Fruit fly (Drosophila melanogaster) whole organism, embryonic: ENCODE results near the gene yrt.

Experiments used
- CG10274 ChIP-seq: fragments of 200-800 bp; sonication (Bioruptor generic); optimal IDR thresholded peaks from 3 replicates; lab custom pipeline; 2017; ENCODE audit warnings: missing biosample characterization, mild to moderate bottlenecking, missing genetic modification characterization
- CG10366 ChIP-seq: fragments of 200-800 bp; sonication (Bioruptor generic); IDR thresholded peaks from 2 replicates; pipeline ENCODE4 v1.3.6; 2022; ENCODE audit warnings: missing biosample characterization, missing genetic modification characterization
- CG11560 ChIP-seq: fragments of 200-800 bp; sonication (Bioruptor generic); IDR thresholded peaks from 3 replicates; pipeline ENCODE4 v1.3.6; 2022; ENCODE audit warnings: missing biosample characterization, missing genetic modification characterization
- CG11695 ChIP-seq: fragments of 200-800 bp; sonication (Bioruptor generic); IDR thresholded peaks from 3 replicates; pipeline ENCODE4 v1.3.6; 2022; ENCODE audit warnings: missing biosample characterization, missing genetic modification characterization
- CG13424 ChIP-seq: fragments of 200-800 bp; sonication (Bioruptor generic); optimal IDR thresholded peaks from 2 replicates; lab custom pipeline; 2019; ENCODE audit warnings: missing biosample characterization, mild to moderate bottlenecking, missing genetic modification characterization, moderate library complexity
- CG1602 ChIP-seq: fragments of 200-800 bp; sonication (Bioruptor generic); optimal IDR thresholded peaks from 3 replicates; lab custom pipeline; 2016; ENCODE audit warnings: missing biosample characterization, missing genetic modification characterization
- CG16815 ChIP-seq: fragments of 200-800 bp; sonication (Bioruptor generic); optimal IDR thresholded peaks from 3 replicates; lab custom pipeline; 2017; ENCODE audit warnings: missing biosample characterization, mild to moderate bottlenecking, missing genetic modification characterization
- CG18262 ChIP-seq: fragments of 200-800 bp; optimal IDR thresholded peaks from 3 replicates; lab custom pipeline; 2019; ENCODE audit warnings: missing biosample characterization, mild to moderate bottlenecking, missing genetic modification characterization, moderate library complexity
- CG2678 ChIP-seq: fragments of 200-800 bp; sonication (Bioruptor generic); optimal IDR thresholded peaks from 3 replicates; lab custom pipeline; 2019; ENCODE audit warnings: missing biosample characterization, mild to moderate bottlenecking, missing genetic modification characterization, moderate library complexity
- CG3995 ChIP-seq: fragments of 200-800 bp; sonication (Bioruptor generic); optimal IDR thresholded peaks from 3 replicates; lab custom pipeline; 2016; ENCODE audit warnings: missing biosample characterization, missing genetic modification characterization
- CG42726 ChIP-seq: fragments of 200-800 bp; sonication (Bioruptor generic); IDR thresholded peaks from 2 replicates; pipeline ENCODE4 v1.3.6; 2022; ENCODE audit warnings: missing biosample characterization, missing genetic modification characterization; ENCODE audit not compliant: partially characterized antibody
- CG4820 ChIP-seq: fragments of 200-800 bp; sonication (Bioruptor generic); optimal IDR thresholded peaks from 3 replicates; lab custom pipeline; 2016; ENCODE audit warnings: missing biosample characterization, missing genetic modification characterization
- CG6272 ChIP-seq: fragments of 200-800 bp; sonication (Bioruptor generic); IDR thresholded peaks from 2 replicates; pipeline ENCODE4 v1.3.6; 2022; ENCODE audit warnings: missing biosample characterization, missing genetic modification characterization
- CG7271 ChIP-seq: fragments of 200-800 bp; sonication (Bioruptor generic); optimal IDR thresholded peaks from 2 replicates; lab custom pipeline; 2018; ENCODE audit warnings: missing biosample characterization, mild to moderate bottlenecking, missing genetic modification characterization, moderate library complexity
- CG7963 ChIP-seq: fragments of 200-800 bp; sonication (Bioruptor generic); IDR thresholded peaks from 3 replicates; pipeline ENCODE4 v1.3.6; 2022; ENCODE audit warnings: missing biosample characterization, missing genetic modification characterization; ENCODE audit not compliant: partially characterized antibody
- CG9215 ChIP-seq: fragments of 200-800 bp; sonication (Bioruptor generic); IDR thresholded peaks from 2 replicates; pipeline ENCODE4 v1.3.6; 2022; ENCODE audit warnings: missing biosample characterization, missing genetic modification characterization
- Dip2 ChIP-seq: fragments of 200-800 bp; sonication (Bioruptor generic); IDR thresholded peaks from 2 replicates; pipeline ENCODE4 v1.3.6; 2022; ENCODE audit warnings: missing biosample characterization, missing genetic modification characterization
- Doc2 ChIP-seq: fragments of 200-800 bp; sonication (Bioruptor generic); IDR thresholded peaks from 2 replicates; pipeline ENCODE4 v1.3.6; 2022; ENCODE audit warnings: missing biosample characterization, missing genetic modification characterization
- E2f1 ChIP-seq: fragments of 200-800 bp; sonication (Bioruptor generic); IDR thresholded peaks from 2 replicates; pipeline ENCODE4 v1.3.6; 2022; ENCODE audit warnings: missing biosample characterization, missing genetic modification characterization
- GATAe ChIP-seq: fragments of 200-800 bp; sonication (Bioruptor generic); conservative IDR thresholded peaks from 2 replicates; pipeline ENCODE4 v1.3.6; 2022; ENCODE audit warnings: missing biosample characterization, missing genetic modification characterization
- Jarid2 ChIP-seq: fragments of 200-800 bp; sonication (Bioruptor generic); optimal IDR thresholded peaks from 3 replicates; lab custom pipeline; 2017; ENCODE audit warnings: mild to moderate bottlenecking, missing biosample characterization, missing genetic modification reagents, missing genetic modification characterization
- Mes4 ChIP-seq: fragments of 200-800 bp; sonication (Bioruptor generic); optimal IDR thresholded peaks from 2 replicates; lab custom pipeline; 2016; ENCODE audit warnings: missing biosample characterization, missing genetic modification characterization
- NFAT ChIP-seq: fragments of 200-800 bp; sonication (Bioruptor generic); IDR thresholded peaks from 2 replicates; pipeline ENCODE4 v1.3.6; 2022; ENCODE audit warnings: missing biosample characterization, missing genetic modification characterization
- NK7.1 ChIP-seq: fragments of 200-800 bp; sonication (Bioruptor generic); optimal IDR thresholded peaks from 3 replicates; lab custom pipeline; 2016; ENCODE audit warnings: missing biosample characterization, missing genetic modification characterization
- Nf-YB ChIP-seq: fragments of 200-800 bp; sonication (Bioruptor generic); optimal IDR thresholded peaks from 3 replicates; lab custom pipeline; 2019; ENCODE audit warnings: missing biosample characterization, mild to moderate bottlenecking, missing genetic modification characterization, moderate library complexity
- Side ChIP-seq: fragments of 200-800 bp; sonication (Bioruptor generic); optimal IDR thresholded peaks from 2 replicates; lab custom pipeline; 2016; ENCODE audit warnings: missing biosample characterization, missing genetic modification characterization
- Six4 ChIP-seq: fragments of 200-800 bp; sonication (Bioruptor generic); optimal IDR thresholded peaks from 2 replicates; lab custom pipeline; 2016; ENCODE audit warnings: missing biosample characterization, missing genetic modification characterization
- Taf1 ChIP-seq: fragments of 200-800 bp; sonication (Bioruptor generic); IDR thresholded peaks from 2 replicates; pipeline ENCODE4 v1.3.6; 2022; ENCODE audit warnings: missing biosample characterization, missing genetic modification characterization
- ap ChIP-seq: fragments of 200-800 bp; sonication (Bioruptor generic); IDR thresholded peaks from 2 replicates; pipeline ENCODE4 v1.3.6; 2022; ENCODE audit warnings: missing biosample characterization, missing genetic modification characterization
- bowl ChIP-seq: fragments of 200-800 bp; sonication (Bioruptor generic); IDR thresholded peaks from 2 replicates; pipeline ENCODE4 v1.3.6; 2022; ENCODE audit warnings: missing biosample characterization, missing genetic modification characterization
- br ChIP-seq: fragments of >200 bp; optimal IDR thresholded peaks from 2 replicates; lab custom pipeline; 2017
- cad ChIP-seq: fragments of >200 bp; optimal IDR thresholded peaks from 2 replicates; lab custom pipeline; 2017; ENCODE audit warnings: missing biosample characterization, missing genetic modification characterization
- caup ChIP-seq: fragments of 200-800 bp; sonication (Bioruptor generic); optimal IDR thresholded peaks from 3 replicates; lab custom pipeline; 2017; ENCODE audit warnings: missing biosample characterization, mild to moderate bottlenecking, missing genetic modification characterization, moderate library complexity; ENCODE audit not compliant: severe bottlenecking
- croc ChIP-seq: fragments of 200-800 bp; sonication (Bioruptor generic); conservative IDR thresholded peaks from 3 replicates; pipeline ENCODE4 v1.3.6; 2022; ENCODE audit warnings: missing biosample characterization, missing genetic modification characterization
- crol ChIP-seq: fragments of 200-800 bp; sonication (Bioruptor generic); IDR thresholded peaks from 2 replicates; pipeline ENCODE4 v1.3.6; 2022; ENCODE audit warnings: missing biosample characterization, missing genetic modification characterization
- hbn ChIP-seq: fragments of 200-800 bp; sonication (Bioruptor generic); IDR thresholded peaks from 2 replicates; pipeline ENCODE4 v1.3.6; 2022; ENCODE audit warnings: missing biosample characterization, missing genetic modification characterization; ENCODE audit not compliant: partially characterized antibody
- lov ChIP-seq, 2 experiments: fragments of 200-800 bp in 1 of 2; fragments of >200 bp in 1 of 2; sonication (Bioruptor generic) in 1 of 2; IDR thresholded peaks in 1 of 2; optimal IDR thresholded peaks in 1 of 2; 2 replicates in 1 of 2; 3 replicates in 1 of 2; pipeline versions ENCODE4 v1.3.6 to Lab custom; 2017 to 2022; ENCODE audit warnings: missing biosample characterization in 1 of 2, missing genetic modification characterization in 1 of 2
- nerfin-1 ChIP-seq: fragments of 200-800 bp; sonication (Bioruptor generic); optimal IDR thresholded peaks from 3 replicates; lab custom pipeline; 2019; ENCODE audit warnings: missing biosample characterization, mild to moderate bottlenecking, missing genetic modification characterization, moderate library complexity
- odd ChIP-seq: fragments of 200-800 bp; sonication (Bioruptor generic); optimal IDR thresholded peaks from 2 replicates; lab custom pipeline; 2017; ENCODE audit warnings: missing biosample characterization, mild to moderate bottlenecking, missing genetic modification characterization
- peb ChIP-seq: fragments of 200-800 bp; sonication (Bioruptor generic); IDR thresholded peaks from 2 replicates; pipeline ENCODE4 v1.3.6; 2022; ENCODE audit warnings: missing biosample characterization, missing genetic modification characterization
- pho ChIP-seq: fragments of 200-800 bp; sonication (Bioruptor generic); optimal IDR thresholded peaks from 2 replicates; lab custom pipeline; 2016; ENCODE audit warnings: missing biosample characterization, missing genetic modification characterization
- pita ChIP-seq: fragments of 200-800 bp; sonication (Bioruptor generic); optimal IDR thresholded peaks from 2 replicates; lab custom pipeline; 2017; ENCODE audit warnings: missing biosample characterization, mild to moderate bottlenecking, missing genetic modification characterization
- prd ChIP-seq, 3 experiments: fragments of >200 bp in 2 of 3; fragments of 200-800 bp in 1 of 3; sonication (Bioruptor generic) in 1 of 3; optimal IDR thresholded peaks in 2 of 3; IDR thresholded peaks in 1 of 3; 2 replicates in 2 of 3; 3 replicates in 1 of 3; pipeline versions ENCODE4 v1.3.6 to Lab custom; 2017 to 2022; ENCODE audit warnings: missing biosample characterization in 1 of 3, missing genetic modification characterization in 1 of 3
- shn ChIP-seq: fragments of 200-800 bp; sonication (Bioruptor generic); optimal IDR thresholded peaks from 3 replicates; lab custom pipeline; 2016; ENCODE audit warnings: missing biosample characterization, missing genetic modification characterization
- sisA ChIP-seq: fragments of 200-800 bp; sonication (Bioruptor generic); IDR thresholded peaks from 2 replicates; pipeline ENCODE4 v1.3.6; 2022; ENCODE audit warnings: missing biosample characterization, missing genetic modification characterization
- slbo ChIP-seq: fragments of 200-800 bp; sonication (Bioruptor generic); IDR thresholded peaks from 2 replicates; pipeline ENCODE4 v1.3.6; 2022; ENCODE audit warnings: missing biosample characterization, missing genetic modification characterization
- sna ChIP-seq: fragments of 200-800 bp; sonication (Bioruptor generic); IDR thresholded peaks from 2 replicates; pipeline ENCODE4 v1.3.6; 2022; ENCODE audit warnings: missing biosample characterization, missing genetic modification characterization; ENCODE audit not compliant: partially characterized antibody
- tap ChIP-seq: fragments of 200-800 bp; optimal IDR thresholded peaks from 3 replicates; lab custom pipeline; 2019; ENCODE audit warnings: missing biosample characterization, mild to moderate bottlenecking, missing genetic modification characterization, moderate library complexity
- trh ChIP-seq: fragments of 200-800 bp; sonication (Bioruptor generic); optimal IDR thresholded peaks from 2 replicates; lab custom pipeline; 2016; ENCODE audit warnings: missing biosample characterization, missing genetic modification characterization
- ttk ChIP-seq: fragments of 200-800 bp; sonication (Bioruptor generic); IDR thresholded peaks from 2 replicates; pipeline ENCODE4 v2.1.2; 2022; ENCODE audit warnings: missing biosample characterization, missing genetic modification characterization
- zfh1 ChIP-seq: fragments of 200-800 bp; sonication (Bioruptor generic); IDR thresholded peaks from 3 replicates; pipeline ENCODE4 v1.3.6; 2022; ENCODE audit warnings: missing biosample characterization, missing genetic modification characterization

Gene yrt

DNA sequence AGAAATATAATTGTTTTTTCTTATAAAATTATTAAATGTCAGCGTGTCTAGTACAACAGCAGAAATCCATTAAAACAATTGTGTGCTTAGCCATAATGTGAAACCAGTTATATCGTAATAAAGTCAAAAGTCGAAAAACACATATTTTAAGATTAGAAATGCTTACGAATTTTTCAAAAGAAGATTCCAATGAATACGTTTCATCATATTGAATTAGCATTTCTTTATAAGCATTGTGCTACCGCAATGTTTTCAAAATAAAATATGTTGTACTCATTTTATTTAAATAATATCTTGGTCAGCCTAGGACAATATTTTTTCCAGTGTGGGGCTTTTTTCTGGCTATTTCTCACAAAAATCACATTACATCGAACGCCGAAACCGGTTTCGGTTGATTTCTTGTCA lies 18.1 kb upstream of the yrt start (continued):
- peak; percentile 68 for TF ChIP-seq slbo
- TF ChIP-seq croc (GFP tag; lab: Robert Waterston, UW): peak; percentile 58; the same call in 2 of the 3 replicates
- TF ChIP-seq Side (GFP tag; lab: Kevin White, UChicago): peak; percentile 36
- no peak for TF ChIP-seq br (lab: Kevin White, UChicago)
- TF ChIP-seq CG7271 (tag; lab: Kevin White, UChicago): no peak
- peak; percentile 74 for TF ChIP-seq CG1602 (GFP tag; lab: Kevin White, UChicago)
- peak; percentile 56 for TF ChIP-seq CG10274
- peak; percentile 85 for TF ChIP-seq CG13424 (tag; lab: Kevin White, UChicago)
- peak; percentile 91 for TF ChIP-seq CG18262 (tag; lab: Kevin White, UChicago)
- peak; percentile 69 for TF ChIP-seq CG16815 (GFP tag; lab: Kevin White, UChicago)
- peak; percentile 73 for TF ChIP-seq odd (GFP tag; lab: Kevin White, UChicago)
- peak; percentile 34 for TF ChIP-seq Mes4
- peak; percentile 66 for TF ChIP-seq CG11695
- TF ChIP-seq Dip2 (GFP tag; lab: Robert Waterston, UW): no peak
- TF ChIP-seq ap (GFP tag; lab: Robert Waterston, UW): no peak
- peak; percentile 17 for TF ChIP-seq trh (GFP tag; lab: Kevin White, UChicago)
- TF ChIP-seq shn (GFP tag; lab: Kevin White, UChicago): peak; percentile 37
- TF ChIP-seq pita (GFP tag; lab: Kevin White, UChicago): no peak
- TF ChIP-seq Six4: peak; percentile 71
- TF ChIP-seq Taf1 (GFP tag; lab: Robert Waterston, UW): no peak
- TF ChIP-seq bowl: no peak
- no peak for TF ChIP-seq CG7963 (GFP tag; lab: Robert Waterston, UW)
- TF ChIP-seq cad: no peak
- peak; percentile 66 for TF ChIP-seq Nf-YB (GFP tag; lab: Kevin White, UChicago)
- TF ChIP-seq nerfin-1 (tag; lab: Kevin White, UChicago): peak; percentile 75
- TF ChIP-seq CG4820 (GFP tag; lab: Kevin White, UChicago): peak; percentile 74
- TF ChIP-seq zfh1 (GFP tag; lab: Robert Waterston, UW): peak; percentile 35; the same call in 1 of the 3 replicates
- no peak for TF ChIP-seq Doc2 (GFP tag; lab: Robert Waterston, UW)
- peak; percentile 59; the same call in 2 of the 3 replicates for TF ChIP-seq CG11560 (tag; lab: Robert Waterston, UW)
- TF ChIP-seq pho (GFP tag; lab: Kevin White, UChicago): peak; percentile 73
- no peak for TF ChIP-seq prd (optimal IDR thresholded peaks at IDR 0.05; lab: Kevin White, UChicago)
- TF ChIP-seq prd (GFP tag; IDR thresholded peaks at IDR 0.05; lab: Robert Waterston, UW): peak; percentile 70
- TF ChIP-seq ttk (GFP tag; lab: Robert Waterston, UW): 0 out of 2 replicates have a peak, but pooled peaks have one; percentile 48
- peak; percentile 55 for TF ChIP-seq sisA (GFP tag; lab: Robert Waterston, UW)
- TF ChIP-seq NK7.1 (GFP tag; lab: Kevin White, UChicago): peak; percentile 35
- no peak for TF ChIP-seq GATAe
- no peak for TF ChIP-seq NFAT (GFP tag; lab: Robert Waterston, UW)
- TF ChIP-seq CG3995 (GFP tag; lab: Kevin White, UChicago): peak; percentile 34
- TF ChIP-seq sna (GFP tag; lab: Robert Waterston, UW): no peak
- TF ChIP-seq CG2678 (tag; lab: Kevin White, UChicago): peak; percentile 91
- no peak for TF ChIP-seq CG42726 (GFP tag; lab: Robert Waterston, UW)
- TF ChIP-seq crol (GFP tag; lab: Robert Waterston, UW): no peak
- no peak; the same call in 1 of the 2 replicates for TF ChIP-seq peb (GFP tag; lab: Robert Waterston, UW)
- peak; percentile 66 for TF ChIP-seq E2f1 (GFP tag; lab: Robert Waterston, UW)
- TF ChIP-seq hbn (GFP tag; lab: Robert Waterston, UW): no peak
- peak; percentile 35 for TF ChIP-seq Jarid2 (GFP tag; lab: Kevin White, UChicago)
- TF ChIP-seq lov (optimal IDR thresholded peaks at IDR 0.05; lab: Kevin White, UChicago): no peak
- no peak for TF ChIP-seq lov (GFP tag; IDR thresholded peaks at IDR 0.05; lab: Robert Waterston, UW)
- TF ChIP-seq CG10366 (GFP tag; lab: Robert Waterston, UW): peak; percentile 41; the same call in 1 of the 2 replicates
- peak; percentile 75 for TF ChIP-seq CG9215
- TF ChIP-seq caup (GFP tag; lab: Kevin White, UChicago): peak; percentile 52
- TF ChIP-seq CG6272 (GFP tag; lab: Robert Waterston, UW): no peak
- TF ChIP-seq tap: peak; percentile 66
